Fruit fly (Drosophila melanogaster) whole organism, wandering third instar larva: ENCODE data around the gene eRF1.

Experiments used
- Abd-B ChIP-seq: fragments of >200 bp; optimal IDR thresholded peaks from 2 replicates; lab custom pipeline; 2017; ENCODE audit warnings: missing biosample characterization, missing genetic modification characterization
- Dfd ChIP-seq: fragments of >200 bp; optimal IDR thresholded peaks from 2 replicates; lab custom pipeline; 2017; ENCODE audit warnings: missing biosample characterization, missing genetic modification characterization
- Hnf4 ChIP-seq: fragments of 200-800 bp; sonication (Bioruptor generic); optimal IDR thresholded peaks from 2 replicates; lab custom pipeline; 2016; ENCODE audit warnings: missing biosample characterization, mild to moderate bottlenecking, missing genetic modification characterization
- Rel ChIP-seq, 2 experiments: fragments of 200-800 bp; sonication (Bioruptor generic) in 1 of 2; optimal IDR thresholded peaks; 2 replicates in 1 of 2; 3 replicates in 1 of 2; lab custom pipeline; 2016 to 2019; ENCODE audit warnings: mild to moderate bottlenecking in 2 of 2, missing biosample characterization in 2 of 2, missing genetic modification characterization in 2 of 2, moderate library complexity in 1 of 2
- br ChIP-seq: fragments of 200-800 bp; sonication (Bioruptor generic); optimal IDR thresholded peaks from 2 replicates; lab custom pipeline; 2016; ENCODE audit warnings: missing biosample characterization, missing genetic modification characterization
- dsf ChIP-seq: sonication (Bioruptor generic); optimal IDR thresholded peaks from 2 replicates; lab custom pipeline; 2016; ENCODE audit warnings: missing biosample characterization, missing genetic modification characterization, borderline replicate concordance
- pan ChIP-seq: fragments of >200 bp; optimal IDR thresholded peaks from 2 replicates; lab custom pipeline; 2017
- rgr ChIP-seq: fragments of 200-800 bp; sonication (Bioruptor generic); optimal IDR thresholded peaks from 3 replicates; lab custom pipeline; 2016; ENCODE audit warnings: missing biosample characterization, mild to moderate bottlenecking, missing genetic modification characterization
- usp ChIP-seq: fragments of >200 bp; optimal IDR thresholded peaks from 2 replicates; lab custom pipeline; 2017; ENCODE audit warnings: missing biosample characterization, missing genetic modification characterization

dm6 chr3L:20395257-20395909 lies 47.2 kb downstream of the eRF1 start:
- TF ChIP-seq Dfd (GFP tag; lab: Kevin White, UChicago) = no peak
- TF ChIP-seq br = peak; percentile 53
- no peak for TF ChIP-seq Rel (GFP tag; optimal IDR thresholded peaks at IDR 0.05; lab: Kevin White, UChicago)
- TF ChIP-seq Rel (tag; optimal IDR thresholded peaks at IDR 0.05; lab: Kevin White, UChicago) = peak; percentile 91
- peak; percentile 30 for TF ChIP-seq Hnf4 (GFP tag; lab: Kevin White, UChicago)
- no peak for TF ChIP-seq Abd-B (GFP tag; lab: Kevin White, UChicago)
- no peak for TF ChIP-seq pan
- TF ChIP-seq usp (GFP tag; lab: Kevin White, UChicago) = no peak
- no peak for TF ChIP-seq dsf (GFP tag; lab: Kevin White, UChicago)
- peak; percentile 62 for TF ChIP-seq rgr (GFP tag; lab: Kevin White, UChicago)
